Fruit fly (Drosophila melanogaster): ENCODE measurements around the gene Top2.

The Top2 gene

dm6 chr2L:19453381-19453780, at the start of gene Top2 (continued):
- TF ChIP-seq Ssrp (tag; optimal IDR thresholded peaks at IDR 0.05) (peak; percentile 43), usp (GFP tag; optimal IDR thresholded peaks at IDR 0.05) (no peak), sens (GFP tag) (peak; percentile 78), CG17361 (GFP tag; IDR thresholded peaks at IDR 0.05) (no peak), ash1 (GFP tag; optimal IDR thresholded peaks at IDR 0.05) (no peak), Neu2 (GFP tag; optimal IDR thresholded peaks at IDR 0.05; ENCODE audit: borderline replicate concordance) (peak; percentile 1), sens-2 (GFP tag; IDR thresholded peaks at IDR 0.05) (no peak), nerfin-2 (GFP tag; IDR thresholded peaks at IDR 0.05; ENCODE audit: partially characterized antibody) (peak; percentile 53; the same call in 1 of the 2 replicates), Sry-δ (GFP tag; optimal IDR thresholded peaks at IDR 0.05) (peak; percentile 98), HLH4C (GFP tag; IDR thresholded peaks at IDR 0.05; ENCODE audit: partially characterized antibody) (peak; percentile 82), CG31441 (GFP tag; IDR thresholded peaks at IDR 0.05) (peak; percentile 99), bigmax (GFP tag; optimal IDR thresholded peaks at IDR 0.05) (peak; percentile 5), Hmr (GFP tag; optimal IDR thresholded peaks at IDR 0.05) (peak; percentile 82), CoRest (tag; optimal IDR thresholded peaks at IDR 0.05) (peak; percentile 69), CG2678 (tag; optimal IDR thresholded peaks at IDR 0.05) (no peak), sob (GFP tag; IDR thresholded peaks at IDR 0.05) (peak; percentile 48; the same call in 1 of the 2 replicates), CG5245 (GFP tag; optimal IDR thresholded peaks at IDR 0.05) (peak; percentile 4), CG31388 (GFP tag; optimal IDR thresholded peaks at IDR 0.05) (no peak), pho (GFP tag; optimal IDR thresholded peaks at IDR 0.05) (peak; percentile 55), lilli (GFP tag; optimal IDR thresholded peaks at IDR 0.05) (peak; percentile 55), hbn (GFP tag; IDR thresholded peaks at IDR 0.05; ENCODE audit: partially characterized antibody) (peak; percentile 81), CG2712 (tag; optimal IDR thresholded peaks at IDR 0.05) (peak; percentile 89), nmo (GFP tag; optimal IDR thresholded peaks at IDR 0.05) (peak; percentile 70), CG34376 (GFP tag; optimal IDR thresholded peaks at IDR 0.05) (no peak), CG6683 (GFP tag; optimal IDR thresholded peaks at IDR 0.05) (no peak), otp (GFP tag; IDR thresholded peaks at IDR 0.05) (no peak), nom (GFP tag; optimal IDR thresholded peaks at IDR 0.05) (no peak), CG3065 (GFP tag; optimal IDR thresholded peaks at IDR 0.05) (no peak), Spps (tag; optimal IDR thresholded peaks at IDR 0.05) (no peak), tna (GFP tag; IDR thresholded peaks at IDR 0.05; ENCODE audit: partially characterized antibody) (peak; percentile 77), Lim3 (GFP tag; IDR thresholded peaks at IDR 0.05) (no peak), dan (GFP tag; IDR thresholded peaks at IDR 0.05) (no peak), CG8290 (GFP tag; optimal IDR thresholded peaks at IDR 0.05) (peak; percentile 81), CG8290 (tag; optimal IDR thresholded peaks at IDR 0.05) (peak in 1 of 2 experiments; percentile 88), CG33557 (GFP tag; optimal IDR thresholded peaks at IDR 0.05) (no peak), BEAF-32 (GFP tag; optimal IDR thresholded peaks at IDR 0.05) (peak; percentile 92), Lhr (GFP tag; optimal IDR thresholded peaks at IDR 0.05) (peak; percentile 94), ci (GFP tag; IDR thresholded peaks at IDR 0.05) (peak; percentile 34; the same call in 1 of the 3 replicates), CG17612 (GFP tag; IDR thresholded peaks at IDR 0.05) (no peak), CG9215 (GFP tag; IDR thresholded peaks at IDR 0.05) (peak; percentile 46; the same call in 1 of the 2 replicates), Elba2 (GFP tag; optimal IDR thresholded peaks at IDR 0.05) (peak; percentile 4), Oaz (GFP tag; IDR thresholded peaks at IDR 0.05) (no peak), pan (optimal IDR thresholded peaks at IDR 0.05) (no peak), pan (GFP tag; optimal IDR thresholded peaks at IDR 0.05 in 1 of 2, IDR thresholded peaks at IDR 0.05 in 1 of 2) (no peak), ewg (GFP tag; optimal IDR thresholded peaks at IDR 0.05) (peak; percentile 43), CG17328 (GFP tag; IDR thresholded peaks at IDR 0.05) (no peak), pfk (GFP tag; optimal IDR thresholded peaks at IDR 0.05) (no peak), dati (GFP tag; IDR thresholded peaks at IDR 0.05) (no peak), emc (GFP tag; optimal IDR thresholded peaks at IDR 0.05) (no peak), Xbp1 (GFP tag; optimal IDR thresholded peaks at IDR 0.05) (peak; percentile 51), row (GFP tag; IDR thresholded peaks at IDR 0.05) (peak; percentile 81)

Data from whole organism, embryonic.